Worm (Caenorhabditis elegans) whole organism, late embryonic: Measurements from ENCODE around the gene zip-12.

Experiments used
- C08G9.2 ChIP-seq: sonication (generic microtip); optimal IDR thresholded peaks from 2 replicates; lab custom pipeline; 2016; ENCODE audit warnings: mild to moderate bottlenecking, missing genetic modification characterization, moderate library complexity, missing compliant biosample characterization
- F13H6.1 ChIP-seq: sonication (generic microtip); optimal IDR thresholded peaks from 2 replicates; lab custom pipeline; 2016; ENCODE audit warnings: missing genetic modification characterization, missing compliant biosample characterization
- ama-1 ChIP-seq: fragments of 150-350 bp; optimal IDR thresholded peaks from 2 replicates; lab custom pipeline; 2014
- ceh-45 ChIP-seq: fragments of 200-800 bp; sonication (Bioruptor generic); IDR thresholded peaks from 2 replicates; pipeline ENCODE4 v1.3.6; 2022; ENCODE audit warnings: missing genetic modification reagents, missing genetic modification characterization, missing compliant biosample characterization
- ceh-9 ChIP-seq: sonication (generic microtip); optimal IDR thresholded peaks from 2 replicates; lab custom pipeline; 2016; ENCODE audit warnings: mild to moderate bottlenecking, missing genetic modification characterization, inconsistent platforms, missing compliant biosample characterization
- ets-4 ChIP-seq: sonication (generic microtip); optimal IDR thresholded peaks from 2 replicates; lab custom pipeline; 2016; ENCODE audit warnings: missing genetic modification characterization, missing compliant biosample characterization
- fkh-10 ChIP-seq: fragments of 150-350 bp; optimal IDR thresholded peaks from 2 replicates; lab custom pipeline; 2014; ENCODE audit warnings: missing biosample characterization, missing genetic modification reagents, missing genetic modification characterization
- hlh-30 ChIP-seq: sonication (generic microtip); optimal IDR thresholded peaks from 2 replicates; lab custom pipeline; 2017; ENCODE audit warnings: antibody characterized with exemption, missing genetic modification characterization, missing compliant biosample characterization; ENCODE audit not compliant: insufficient read depth
- nfya-1 ChIP-seq: sonication (generic microtip); optimal IDR thresholded peaks from 2 replicates; lab custom pipeline; 2017; ENCODE audit warnings: missing genetic modification characterization, mild to moderate bottlenecking, missing compliant biosample characterization, antibody characterized with exemption, moderate library complexity
- pag-3 ChIP-seq: sonication (generic microtip); optimal IDR thresholded peaks from 2 replicates; lab custom pipeline; 2016; ENCODE audit warnings: missing compliant biosample characterization, missing genetic modification characterization, borderline replicate concordance
- pha-2 ChIP-seq: sonication (generic microtip); optimal IDR thresholded peaks from 2 replicates; lab custom pipeline; 2017; ENCODE audit warnings: mild to moderate bottlenecking, missing genetic modification characterization, missing compliant biosample characterization
- pha-4 ChIP-seq: fragments of 150-350 bp; optimal IDR thresholded peaks from 2 replicates; lab custom pipeline; 2018; ENCODE audit warnings: missing biosample characterization, missing genetic modification reagents, missing genetic modification characterization
- tbx-2 ChIP-seq: sonication (generic microtip); optimal IDR thresholded peaks from 2 replicates; lab custom pipeline; 2016; ENCODE audit warnings: missing genetic modification characterization, missing compliant biosample characterization

- no peak for TF ChIP-seq nfya-1 (tag; lab: Kevin White, UChicago)
- no peak for TF ChIP-seq pag-3 (tag; lab: Kevin White, UChicago)
- no peak for TF ChIP-seq fkh-10 (GFP tag; lab: Kevin White, UChicago)
- TF ChIP-seq tbx-2: no peak
- no peak for TF ChIP-seq ets-4
- TF ChIP-seq pha-2 (tag; lab: Kevin White, UChicago): no peak
- no peak for TF ChIP-seq F13H6.1 (tag; lab: Kevin White, UChicago)
- TF ChIP-seq hlh-30 (tag; lab: Kevin White, UChicago): no peak
- TF ChIP-seq C08G9.2: no peak
- no peak for TF ChIP-seq ceh-9 (tag; lab: Kevin White, UChicago)
- TF ChIP-seq pha-4 (tag; lab: Kevin White, UChicago): no peak
- no peak for TF ChIP-seq ama-1
- no peak for TF ChIP-seq ceh-45 (GFP tag; lab: Robert Waterston, UW)
Observed at ce11 chrIII:12307475-12307874, 20.2 kb upstream of the zip-12 start, which contains the start of gene pqn-92.
